Fruit fly (Drosophila melanogaster) whole organism: ENCODE measurements around the gene CG7149.

Source experiments
- CG8478 ChIP-seq: fragments of >200 bp; optimal IDR thresholded peaks from 2 replicates; lab custom pipeline; 2018; ENCODE audit warnings: inconsistent platforms
- Dll ChIP-seq: fragments of >200 bp; optimal IDR thresholded peaks from 2 replicates; lab custom pipeline; 2017
- EcR ChIP-seq, 2 experiments: fragments of >200 bp; optimal IDR thresholded peaks; 2 replicates each; lab custom pipeline; 2017; ENCODE audit warnings: missing biosample characterization in 2 of 2, missing genetic modification characterization in 2 of 2, missing genetic modification reagents in 2 of 2
- pan ChIP-seq: fragments of >200 bp; optimal IDR thresholded peaks from 2 replicates; lab custom pipeline; 2017
- psq ChIP-seq: fragments of >200 bp; optimal IDR thresholded peaks from 2 replicates; lab custom pipeline; 2017
- usp ChIP-seq: fragments of >200 bp; optimal IDR thresholded peaks from 2 replicates; lab custom pipeline; 2017; ENCODE audit warnings: missing biosample characterization, missing genetic modification characterization, mixed read lengths

dm6 chr2L:7753086-7753485, 37.3 kb downstream of the CG7149 start, which contains the start of gene CG7203:
- TF ChIP-seq usp (GFP tag; lab: Kevin White, UChicago) (no peak), psq (lab: Kevin White, UChicago) (no peak), CG8478 (lab: Kevin White, UChicago) (no peak), pan (lab: Kevin White, UChicago) (no peak), Dll (lab: Kevin White, UChicago) (no peak), EcR (GFP tag; optimal IDR thresholded peaks at IDR 0.05; lab: Kevin White, UChicago) (no peak)
